In the genomic region with DNA sequence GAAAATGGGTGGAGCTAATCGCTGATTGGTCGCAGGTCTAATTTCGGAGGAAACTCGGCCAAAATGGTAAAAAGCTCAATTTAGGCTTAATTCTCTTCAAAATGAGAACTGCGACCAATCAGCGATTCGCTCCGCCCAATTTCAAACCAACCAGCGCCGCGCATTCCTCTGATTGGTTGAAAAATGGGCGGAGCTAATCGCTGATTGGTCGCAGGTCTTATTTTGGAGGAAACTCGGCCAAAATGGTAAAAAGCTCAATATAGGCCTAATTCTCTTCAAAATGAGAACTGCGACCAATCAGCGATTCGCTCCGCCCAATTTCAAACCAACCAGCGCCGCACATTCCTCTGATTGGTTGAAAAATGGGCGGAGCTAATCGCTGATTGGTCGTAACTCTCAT, we compare ENCODE assay signal across 4 worm cellular contexts.
TF ChIP-seq lines count a peak whose summit lies in the region.

No protein-coding gene starts in this region.

TF ChIP-seq in whole organism, L3 larva, 47 proteins besides CTCF, POLR2A, EP300 and RAD21:
- TF ChIP-seq nfya-1 (tag; optimal IDR thresholded peaks at IDR 0.05; lab: Kevin White, UChicago; ENCODE audit: insufficient read depth): peak; percentile 60

TF ChIP-seq in whole organism, L4 larva, 104 proteins besides CTCF, POLR2A, EP300 and RAD21:
- TF ChIP-seq D1046.2 (GFP tag; IDR thresholded peaks at IDR 0.05; lab: Robert Waterston, UW): 0 out of 2 replicates have a peak, but pooled peaks have one; percentile 23

TF ChIP-seq in whole organism, late embryonic, 69 proteins besides CTCF, POLR2A, EP300 and RAD21:
- TF ChIP-seq nfya-1 (tag; optimal IDR thresholded peaks at IDR 0.05; lab: Kevin White, UChicago): peak; percentile 87

TF ChIP-seq in whole organism, young adult, 124 proteins besides CTCF, POLR2A, EP300 and RAD21:
- TF ChIP-seq nfyb-1 (GFP tag; IDR thresholded peaks at IDR 0.05; lab: Robert Waterston, UW): peak; percentile 29; the same call in 1 of the 2 replicates
